Fruit fly (Drosophila melanogaster): ENCODE data around the gene CG46281.
A peak's percentile ranks its signal among the peaks of the same experiment; 100 is the strongest.

CG46281 gene

DNA sequence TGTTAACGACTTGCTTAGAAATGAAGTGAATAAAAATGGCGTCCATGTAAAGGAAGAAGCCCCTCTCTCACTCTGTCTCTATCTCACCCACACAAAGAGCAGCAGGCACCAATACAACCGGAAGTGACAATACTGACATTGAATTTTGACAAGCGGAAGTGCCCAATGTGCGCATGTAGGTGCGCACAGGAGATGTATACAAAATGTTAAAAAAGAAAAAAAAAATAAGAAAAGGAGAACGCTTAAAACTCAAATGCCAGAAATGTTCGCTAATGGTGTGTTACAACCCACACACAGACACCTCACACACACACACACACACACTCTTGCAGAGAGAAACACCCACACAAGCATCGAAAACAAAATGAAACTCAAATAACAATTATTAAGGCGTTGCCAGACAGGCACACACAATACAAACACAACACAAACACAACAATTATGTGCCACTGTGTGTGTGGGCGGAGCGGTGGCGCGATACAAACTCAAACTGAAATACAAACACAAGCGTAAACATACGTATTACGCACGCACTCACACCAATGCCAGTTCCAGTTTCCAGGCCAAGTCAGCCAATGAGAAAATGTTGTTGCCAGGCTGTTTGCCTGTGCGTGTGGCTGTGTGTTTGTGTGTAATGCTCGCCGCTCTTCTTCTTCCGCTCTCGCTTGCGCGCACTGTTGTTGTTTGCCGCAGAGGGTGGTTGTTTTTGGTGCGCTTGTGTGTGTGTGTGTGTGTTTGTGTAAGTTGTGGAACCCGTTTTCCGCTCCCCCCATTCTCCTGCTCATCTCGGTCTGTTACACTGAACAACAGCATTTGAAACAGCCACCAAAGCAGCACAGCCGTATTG is 33.9 kb upstream of the CG46281 start (continued):
- TF ChIP-seq CG6765 (GFP tag; optimal IDR thresholded peaks at IDR 0.05) (no peak), Camta (GFP tag; optimal IDR thresholded peaks at IDR 0.05) (no peak), Rx (GFP tag; IDR thresholded peaks at IDR 0.05) (no peak), CG1603 (tag; optimal IDR thresholded peaks at IDR 0.05) (no peak), CG18764 (GFP tag; optimal IDR thresholded peaks at IDR 0.05) (no peak), so (GFP tag; IDR thresholded peaks at IDR 0.05) (no peak), gem (tag; optimal IDR thresholded peaks at IDR 0.05) (no peak), CG8924 (tag; optimal IDR thresholded peaks at IDR 0.05) (peak; percentile 60), CG3163 (GFP tag; optimal IDR thresholded peaks at IDR 0.05) (no peak), NK7.1 (GFP tag; optimal IDR thresholded peaks at IDR 0.05) (no peak), CG7839 (tag; optimal IDR thresholded peaks at IDR 0.05) (peak; percentile 7), BtbVII (GFP tag; optimal IDR thresholded peaks at IDR 0.05) (no peak), CG18262 (tag; optimal IDR thresholded peaks at IDR 0.05) (peak; percentile 7), seq (GFP tag; IDR thresholded peaks at IDR 0.05) (peak; percentile 95), Poxn (GFP tag; IDR thresholded peaks at IDR 0.05) (no peak), z (GFP tag; IDR thresholded peaks at IDR 0.05) (peak; percentile 81), Blimp-1 (GFP tag; optimal IDR thresholded peaks at IDR 0.05) (no peak), E2f1 (GFP tag; IDR thresholded peaks at IDR 0.05) (no peak), Bgb (GFP tag; IDR thresholded peaks at IDR 0.05; ENCODE audit: partially characterized antibody) (peak; percentile 64; the same call in 1 of the 2 replicates), chm (GFP tag; IDR thresholded peaks at IDR 0.05) (no peak), CG9797 (GFP tag; optimal IDR thresholded peaks at IDR 0.05) (no peak), Opbp (GFP tag; IDR thresholded peaks at IDR 0.05; ENCODE audit: partially characterized antibody) (peak; percentile 44; the same call in 1 of the 3 replicates), Rfx (GFP tag; IDR thresholded peaks at IDR 0.05) (no peak), YL-1 (GFP tag; optimal IDR thresholded peaks at IDR 0.05) (no peak), Dfd (GFP tag; optimal IDR thresholded peaks at IDR 0.05) (peak in 1 of 2 experiments; percentile 78), Dp (GFP tag; optimal IDR thresholded peaks at IDR 0.05) (no peak), CG10267 (tag; optimal IDR thresholded peaks at IDR 0.05) (no peak), tup (GFP tag; optimal IDR thresholded peaks at IDR 0.05) (no peak), bab2 (GFP tag; optimal IDR thresholded peaks at IDR 0.05) (no peak), CG12236 (GFP tag; optimal IDR thresholded peaks at IDR 0.05) (no peak), CG10543 (GFP tag; optimal IDR thresholded peaks at IDR 0.05) (peak; percentile 53), D19B (GFP tag; optimal IDR thresholded peaks at IDR 0.05) (no peak), eyg (GFP tag; optimal IDR thresholded peaks at IDR 0.05) (no peak), cg (GFP tag; optimal IDR thresholded peaks at IDR 0.05) (peak; percentile 100), CG1233 (GFP tag; optimal IDR thresholded peaks at IDR 0.05) (peak; percentile 1), CG6813 (GFP tag; optimal IDR thresholded peaks at IDR 0.05) (no peak), repo (GFP tag; optimal IDR thresholded peaks at IDR 0.05) (no peak), CG32532 (GFP tag; IDR thresholded peaks at IDR 0.05) (peak; percentile 40; the same call in 1 of the 2 replicates), CG10565 (GFP tag; optimal IDR thresholded peaks at IDR 0.05) (no peak), Meics (GFP tag; optimal IDR thresholded peaks at IDR 0.05) (no peak), sna (GFP tag; IDR thresholded peaks at IDR 0.05; ENCODE audit: partially characterized antibody) (0 out of 2 replicates have a peak, but pooled peaks have one; percentile 52), row (GFP tag; IDR thresholded peaks at IDR 0.05) (peak; percentile 73), CG17385 (GFP tag; optimal IDR thresholded peaks at IDR 0.05) (peak; percentile 95), Myb (GFP tag; optimal IDR thresholded peaks at IDR 0.05) (no peak), zfh2 (GFP tag; optimal IDR thresholded peaks at IDR 0.05) (no peak), Pdp1 (GFP tag; optimal IDR thresholded peaks at IDR 0.05) (peak in 1 of 2 experiments; percentile 44), CG11398 (GFP tag; optimal IDR thresholded peaks at IDR 0.05) (no peak), ro (GFP tag; IDR thresholded peaks at IDR 0.05) (no peak), emc (GFP tag; optimal IDR thresholded peaks at IDR 0.05) (no peak)

Data from whole organism, embryonic.